Fruit fly (Drosophila melanogaster): ENCODE results near the gene sima.

DNA sequence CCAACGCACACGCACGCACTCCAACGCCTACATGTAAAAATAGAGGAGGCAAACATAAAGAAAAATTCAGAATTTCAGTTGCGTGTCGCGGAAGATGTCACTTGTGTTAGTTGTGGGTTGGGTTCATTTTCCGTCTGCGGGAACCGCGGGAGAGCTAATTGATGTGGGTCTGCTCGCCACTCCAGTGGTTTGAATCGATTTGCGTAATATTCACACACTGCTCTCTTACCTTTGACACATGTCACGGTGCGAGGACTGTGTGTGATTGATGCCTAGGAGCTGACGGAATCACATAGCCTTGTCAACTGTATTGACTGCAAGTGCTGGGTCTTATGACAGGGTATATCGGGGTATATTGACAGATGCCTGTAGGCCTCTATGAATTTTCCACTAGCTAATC, 52.8 kb downstream of the sima start:
- no peak for TF ChIP-seq gl (tag; optimal IDR thresholded peaks at IDR 0.05)
- no peak for TF ChIP-seq CG10348 (GFP tag; IDR thresholded peaks at IDR 0.05)
- TF ChIP-seq fd96Ca (GFP tag; IDR thresholded peaks at IDR 0.05) = no peak
- TF ChIP-seq CG14655 (GFP tag; optimal IDR thresholded peaks at IDR 0.05) = no peak
- no peak for TF ChIP-seq EcR (GFP tag; optimal IDR thresholded peaks at IDR 0.05)
- no peak for TF ChIP-seq CG8301 (tag; optimal IDR thresholded peaks at IDR 0.05)
- no peak for TF ChIP-seq CG17806 (tag; optimal IDR thresholded peaks at IDR 0.05)
- no peak for TF ChIP-seq CG12605 (GFP tag; IDR thresholded peaks at IDR 0.05)
- no peak for TF ChIP-seq CG15710 (tag; optimal IDR thresholded peaks at IDR 0.05)
- TF ChIP-seq Snoo (tag; optimal IDR thresholded peaks at IDR 0.05) = no peak
- TF ChIP-seq rn (GFP tag; IDR thresholded peaks at IDR 0.05) = no peak
- TF ChIP-seq Pif1A (GFP tag; optimal IDR thresholded peaks at IDR 0.05) = no peak
- no peak for TF ChIP-seq CG13204 (GFP tag; optimal IDR thresholded peaks at IDR 0.05)

All from whole organism, pupa.